Worm (Caenorhabditis elegans) whole organism, L3 larva: ENCODE data around the gene mua-3.
A peak's percentile ranks its signal among the peaks of the same experiment; 100 is the strongest.

Experiments
- nfya-1 ChIP-seq: sonication (generic microtip); optimal IDR thresholded peaks from 2 replicates; lab custom pipeline; 2017; ENCODE audit warnings: missing genetic modification characterization, mild to moderate bottlenecking, missing compliant biosample characterization, antibody characterized with exemption, moderate library complexity; ENCODE audit not compliant: insufficient read depth
- pqm-1 ChIP-seq: fragments of 150-350 bp; optimal IDR thresholded peaks from 2 replicates; lab custom pipeline; 2017; ENCODE audit warnings: missing biosample characterization, missing genetic modification characterization, inconsistent platforms
- unc-39 ChIP-seq: sonication (generic microtip); optimal IDR thresholded peaks from 4 replicates; lab custom pipeline; 2017; ENCODE audit warnings: missing biosample characterization, missing genetic modification characterization

DNA sequence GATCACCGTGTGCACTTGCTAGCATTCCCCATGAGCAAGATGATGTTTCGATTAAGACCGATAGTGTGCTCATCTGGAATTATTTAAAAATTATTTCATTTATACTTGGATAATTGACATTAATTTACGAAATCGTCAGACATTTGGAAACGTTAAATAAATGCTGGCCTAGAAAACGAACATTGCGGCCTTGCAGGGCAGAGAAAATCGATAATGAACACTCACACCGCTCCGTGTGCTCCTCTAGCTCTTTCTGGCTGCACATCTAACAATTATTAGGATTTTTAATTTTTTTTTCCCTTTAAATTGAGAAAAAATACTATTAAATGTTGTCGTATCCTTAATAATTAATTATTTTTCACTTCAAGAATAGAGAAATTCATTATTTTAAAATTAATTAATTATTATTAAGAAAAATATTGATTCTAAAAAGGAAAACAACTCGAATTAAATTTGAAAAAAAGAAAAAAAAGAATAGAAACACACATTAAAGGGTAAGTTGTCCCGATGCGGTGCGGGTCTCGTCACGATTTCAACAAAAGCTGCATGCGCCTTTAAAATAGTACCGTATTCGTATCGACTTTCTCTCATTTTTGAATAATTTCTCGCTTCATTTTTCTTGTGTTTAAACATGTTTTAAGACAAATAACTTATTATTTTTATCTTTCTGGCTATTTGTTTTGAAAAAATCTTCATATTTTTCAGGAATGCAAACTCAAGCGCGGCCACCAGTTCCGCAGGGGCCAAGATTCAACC, 40.2 kb upstream of the mua-3 start, which contains the start of the genes gtf-2H3 and ham-3:
- TF ChIP-seq pqm-1 (tag; lab: Kevin White, UChicago), result no peak
- no peak for TF ChIP-seq unc-39 (tag; lab: Kevin White, UChicago)
- TF ChIP-seq nfya-1 (tag; lab: Kevin White, UChicago), result peak; percentile 41
